Worm (Caenorhabditis elegans) whole organism, midembryonic: ENCODE data around the gene dnj-2.

ENCODE experiments used
- T22C8.4 ChIP-seq: fragments of 200-800 bp; sonication (Bioruptor generic); IDR thresholded peaks from 2 replicates; pipeline ENCODE4 v1.3.6; 2022; ENCODE audit warnings: missing genetic modification characterization, missing compliant biosample characterization
- cog-1 ChIP-seq: sonication (generic microtip); optimal IDR thresholded peaks from 2 replicates; lab custom pipeline; 2016; ENCODE audit warnings: missing genetic modification characterization, missing compliant biosample characterization
- flt-1 ChIP-seq: fragments of 200-800 bp; sonication (Bioruptor generic); IDR thresholded peaks from 2 replicates; pipeline ENCODE4 v1.3.6; 2022; ENCODE audit warnings: missing genetic modification characterization, missing compliant biosample characterization
- klf-2 ChIP-seq: fragments of 200-800 bp; sonication (Bioruptor generic); conservative IDR thresholded peaks from 2 replicates; pipeline ENCODE4 v1.3.6; 2022; ENCODE audit warnings: missing genetic modification reagents, missing genetic modification characterization, missing compliant biosample characterization
- ref-1 ChIP-seq: fragments of 200-800 bp; sonication (Bioruptor generic); conservative IDR thresholded peaks from 2 replicates; pipeline ENCODE4 v1.3.6; 2022; ENCODE audit warnings: missing genetic modification reagents, missing genetic modification characterization, missing compliant biosample characterization
- ztf-23 ChIP-seq: fragments of 200-800 bp; sonication (Bioruptor generic); IDR thresholded peaks from 2 replicates; pipeline ENCODE4 v1.3.6; 2022; ENCODE audit warnings: missing genetic modification reagents, missing genetic modification characterization, missing compliant biosample characterization

- TF ChIP-seq T22C8.4 (GFP tag; lab: Robert Waterston, UW) (no peak), cog-1 (no peak), ref-1 (GFP tag; lab: Robert Waterston, UW) (no peak), klf-2 (GFP tag; lab: Robert Waterston, UW) (no peak), ztf-23 (GFP tag; lab: Robert Waterston, UW) (no peak), flt-1 (GFP tag; lab: Robert Waterston, UW) (no peak)
Observed at ce11 chrIV:11340735-11341443, 27.1 kb upstream of the dnj-2 start.
